Worm (Caenorhabditis elegans): Measurements from ENCODE around the gene F01G10.5.
"Not testable (repeated sequence)": the region's sequence is repeated elsewhere in the genome, so short reads cannot be mapped to it uniquely, and the experiment has no call there.

DNA sequence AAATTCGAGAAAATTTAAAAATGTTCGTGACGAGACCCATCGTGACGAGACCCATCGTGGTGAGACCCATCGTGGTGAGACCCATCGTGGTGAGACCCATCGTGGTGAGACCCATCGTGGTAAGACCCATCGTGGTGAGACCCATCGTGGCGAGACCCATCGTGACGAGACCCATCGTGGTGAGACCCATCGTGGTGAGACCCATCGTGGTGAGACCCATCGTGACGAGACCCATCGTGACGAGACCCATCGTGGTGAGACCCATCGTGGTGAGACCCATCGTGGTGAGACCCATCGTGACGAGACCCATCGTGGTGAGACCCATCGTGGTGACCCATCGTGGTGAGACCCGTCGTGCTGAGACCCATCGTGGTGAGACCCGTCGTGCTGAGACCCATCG is 32.0 kb upstream of the F01G10.5 start:
- TF ChIP-seq ets-7 (tag; optimal IDR thresholded peaks at IDR 0.05); aly-1 (tag; optimal IDR thresholded peaks at IDR 0.05); scrt-1 (GFP tag; IDR thresholded peaks at IDR 0.05); hmbx-1 (tag; optimal IDR thresholded peaks at IDR 0.05); tbx-37 (GFP tag; conservative IDR thresholded peaks at IDR 0.05); pes-1 (GFP tag; IDR thresholded peaks at IDR 0.05); ama-1 (optimal IDR thresholded peaks at IDR 0.05): not testable (repeated sequence)
- TF ChIP-seq flt-1 (GFP tag; IDR thresholded peaks at IDR 0.05) = 0 out of 2 replicates have a peak, but pooled peaks have one; percentile 27

All from whole organism, early embryonic.